Worm (Caenorhabditis elegans) whole organism, young adult: Measurements from ENCODE around the gene T04B2.3.
"Not testable (repeated sequence)": the region's sequence is repeated elsewhere in the genome, so short reads cannot be mapped to it uniquely, and the experiment has no call there.

ENCODE experiments used
- B0261.1 ChIP-seq: sonication (generic microtip); optimal IDR thresholded peaks from 2 replicates; lab custom pipeline; 2016; ENCODE audit warnings: mild to moderate bottlenecking, missing genetic modification characterization, moderate library complexity, missing compliant biosample characterization
- B0336.3 ChIP-seq: fragments of 200-800 bp; sonication (Bioruptor generic); IDR thresholded peaks from 2 replicates; pipeline ENCODE4 v1.3.6; 2022; ENCODE audit warnings: missing genetic modification characterization, missing compliant biosample characterization
- C06A6.2 ChIP-seq: fragments of 200-800 bp; sonication (Bioruptor generic); conservative IDR thresholded peaks from 2 replicates; pipeline ENCODE4 v1.3.6; 2022; ENCODE audit warnings: missing genetic modification characterization, missing compliant biosample characterization
- D2030.7 ChIP-seq: fragments of 200-800 bp; sonication (Bioruptor generic); IDR thresholded peaks from 2 replicates; pipeline ENCODE4 v1.3.6; 2022; ENCODE audit warnings: missing genetic modification reagents, missing genetic modification characterization, missing compliant biosample characterization
- F37B4.10 ChIP-seq: fragments of 200-800 bp; sonication (Bioruptor generic); IDR thresholded peaks from 2 replicates; pipeline ENCODE4 v1.3.6; 2022; ENCODE audit warnings: missing genetic modification characterization, missing compliant biosample characterization
- F57C9.4 ChIP-seq: sonication (generic microtip); optimal IDR thresholded peaks from 2 replicates; lab custom pipeline; 2017; ENCODE audit warnings: mild to moderate bottlenecking, missing genetic modification characterization, missing compliant biosample characterization
- Y53G8AR.9 ChIP-seq: fragments of 200-800 bp; sonication (Bioruptor generic); conservative IDR thresholded peaks from 2 replicates; pipeline ENCODE4 v1.3.6; 2022; ENCODE audit warnings: missing genetic modification reagents, missing genetic modification characterization, missing compliant biosample characterization
- ama-1 ChIP-seq, 3 experiments: fragments of 150-350 bp in 1 of 3; sonication (generic microtip) in 2 of 3; optimal IDR thresholded peaks; 2 replicates each; lab custom pipeline; 2014 to 2018; ENCODE audit warnings: missing biosample characterization in 2 of 3, missing genetic modification characterization in 2 of 3, missing genetic modification reagents in 2 of 3
- attf-3 ChIP-seq: fragments of 200-800 bp; sonication (Bioruptor generic); conservative IDR thresholded peaks from 2 replicates; pipeline ENCODE4 v1.3.6; 2022; ENCODE audit warnings: missing genetic modification reagents, missing genetic modification characterization, missing compliant biosample characterization
- ccch-3 ChIP-seq: fragments of 200-800 bp; sonication (Bioruptor generic); optimal IDR thresholded peaks from 2 replicates; lab custom pipeline; 2018; ENCODE audit warnings: mild to moderate bottlenecking, missing genetic modification characterization, missing compliant biosample characterization
- cebp-2 ChIP-seq: fragments of 200-800 bp; sonication (Bioruptor generic); IDR thresholded peaks from 2 replicates; pipeline ENCODE4 v1.3.6; 2022; ENCODE audit warnings: missing genetic modification characterization, missing compliant biosample characterization
- ceh-79 ChIP-seq: sonication (generic microtip); optimal IDR thresholded peaks from 2 replicates; lab custom pipeline; 2017; ENCODE audit warnings: mild to moderate bottlenecking, missing genetic modification characterization, missing compliant biosample characterization
- chd-7 ChIP-seq: sonication (generic microtip); optimal IDR thresholded peaks from 2 replicates; lab custom pipeline; 2016; ENCODE audit warnings: mild to moderate bottlenecking, missing genetic modification characterization, moderate library complexity, missing compliant biosample characterization
- die-1 ChIP-seq: sonication (generic microtip); optimal IDR thresholded peaks from 2 replicates; lab custom pipeline; 2016; ENCODE audit warnings: missing genotype, mild to moderate bottlenecking, missing genetic modification characterization, missing compliant biosample characterization
- dpl-1 ChIP-seq: fragments of 150-350 bp; optimal IDR thresholded peaks from 2 replicates; lab custom pipeline; 2014; ENCODE audit warnings: missing biosample characterization, missing genetic modification reagents, missing genetic modification characterization
- egl-18 ChIP-seq: fragments of 200-800 bp; sonication (Bioruptor generic); IDR thresholded peaks from 2 replicates; pipeline ENCODE4 v1.3.6; 2022; ENCODE audit warnings: missing genetic modification reagents, missing genetic modification characterization, missing compliant biosample characterization
- egl-44 ChIP-seq: fragments of 200-800 bp; sonication (Bioruptor generic); IDR thresholded peaks from 2 replicates; pipeline ENCODE4 v1.3.6; 2022; ENCODE audit warnings: missing genetic modification reagents, missing genetic modification characterization, missing compliant biosample characterization
- gei-17 ChIP-seq: fragments of 200-800 bp; sonication (Bioruptor generic); optimal IDR thresholded peaks from 2 replicates; lab custom pipeline; 2018; ENCODE audit warnings: mild to moderate bottlenecking, missing genetic modification characterization, missing compliant biosample characterization
- him-1 ChIP-seq: sonication (generic microtip); optimal IDR thresholded peaks from 2 replicates; lab custom pipeline; 2016; ENCODE audit warnings: missing genotype, missing genetic modification reagents, missing genetic modification characterization, missing compliant biosample characterization
- lag-1 ChIP-seq: fragments of 200-800 bp; sonication (Bioruptor generic); IDR thresholded peaks from 2 replicates; pipeline ENCODE4 v1.3.6; 2022; ENCODE audit warnings: missing genetic modification reagents, missing genetic modification characterization, missing compliant biosample characterization
- lin-35 ChIP-seq, 3 experiments: fragments of 150-350 bp in 2 of 3; sonication (generic microtip) in 1 of 3; optimal IDR thresholded peaks; 2 replicates each; lab custom pipeline; 2014 to 2018; ENCODE audit warnings: missing biosample characterization in 3 of 3, missing genetic modification characterization in 3 of 3, missing genetic modification reagents in 3 of 3
- lsy-27 ChIP-seq: sonication (generic microtip); optimal IDR thresholded peaks from 2 replicates; lab custom pipeline; 2017; ENCODE audit warnings: missing genetic modification characterization, mild to moderate bottlenecking, missing compliant biosample characterization, antibody characterized with exemption, missing genotype, borderline replicate concordance; ENCODE audit not compliant: insufficient read depth
- madf-6 ChIP-seq: fragments of 200-800 bp; sonication (Bioruptor generic); IDR thresholded peaks from 2 replicates; pipeline ENCODE4 v1.3.6; 2022; ENCODE audit warnings: missing genetic modification reagents, missing genetic modification characterization, missing compliant biosample characterization
- mcd-1 ChIP-seq: fragments of 200-800 bp; sonication (Bioruptor generic); IDR thresholded peaks from 2 replicates; pipeline ENCODE4 v1.3.6; 2022; ENCODE audit warnings: missing genetic modification reagents, missing genetic modification characterization, missing compliant biosample characterization
- mxl-1 ChIP-seq: sonication (generic microtip); optimal IDR thresholded peaks from 2 replicates; lab custom pipeline; 2016; ENCODE audit warnings: missing genetic modification characterization, missing compliant biosample characterization
- nfya-1 ChIP-seq: sonication (generic microtip); optimal IDR thresholded peaks from 2 replicates; lab custom pipeline; 2017; ENCODE audit warnings: antibody characterized with exemption, missing compliant biosample characterization, missing genetic modification characterization, borderline replicate concordance; ENCODE audit not compliant: insufficient read depth
- nhr-27 ChIP-seq: fragments of 200-800 bp; sonication (Bioruptor generic); optimal IDR thresholded peaks from 2 replicates; lab custom pipeline; 2018; ENCODE audit warnings: mild to moderate bottlenecking, missing genetic modification characterization, moderate library complexity, missing compliant biosample characterization
- nhr-90 ChIP-seq: sonication (generic microtip); optimal IDR thresholded peaks from 2 replicates; lab custom pipeline; 2016; ENCODE audit warnings: missing genotype, mild to moderate bottlenecking, missing genetic modification characterization, missing compliant biosample characterization
- repo-1 ChIP-seq: sonication (generic microtip); optimal IDR thresholded peaks from 2 replicates; lab custom pipeline; 2017; ENCODE audit warnings: mild to moderate bottlenecking, missing genetic modification characterization, missing compliant biosample characterization
- rpc-1 ChIP-seq, 2 experiments: fragments of 150-350 bp in 1 of 2; sonication (generic microtip) in 1 of 2; optimal IDR thresholded peaks; 2 replicates each; lab custom pipeline; 2014 to 2018; ENCODE audit warnings: missing biosample characterization in 1 of 2, missing genetic modification characterization in 1 of 2, missing genetic modification reagents in 1 of 2, missing genotype in 1 of 2
- snpc-3.4 ChIP-seq: sonication (generic microtip); optimal IDR thresholded peaks from 2 replicates; lab custom pipeline; 2017; ENCODE audit warnings: missing genetic modification characterization, mild to moderate bottlenecking, missing compliant biosample characterization, antibody characterized with exemption, moderate library complexity, missing genotype, missing genetic modification reagents
- zim-3 ChIP-seq: sonication (generic microtip); optimal IDR thresholded peaks from 2 replicates; lab custom pipeline; 2017; ENCODE audit warnings: mild to moderate bottlenecking, missing genetic modification characterization, moderate library complexity, missing compliant biosample characterization

Gene T04B2.3

DNA sequence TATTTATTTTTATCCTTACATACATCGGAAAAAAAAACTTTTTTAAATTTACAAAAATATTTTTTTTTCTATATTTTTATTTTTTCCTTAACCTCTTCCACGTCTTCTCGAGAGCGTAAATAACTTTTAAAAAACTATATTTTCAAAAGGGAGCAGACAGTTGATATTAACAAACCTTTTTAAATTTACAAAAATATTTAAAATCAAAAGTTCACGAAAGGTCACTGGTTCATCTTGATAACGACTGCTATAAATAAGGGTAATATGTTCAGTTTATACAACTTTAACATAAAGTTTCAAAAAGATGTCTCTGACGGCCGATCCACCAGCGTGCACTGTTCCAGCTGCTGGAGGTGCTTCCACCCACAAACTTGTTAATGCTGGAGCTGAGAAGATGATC is 18.4 kb upstream of the T04B2.3 start, which contains the start of the genes F44D12.16 and msd-2:
TSS of gene F44D12.16 (plus strand) at position 301 of the 400 bp plus-strand sequence.
TSS of gene msd-2 (plus strand) at position 305 of the 400 bp plus-strand sequence.
- not testable (repeated sequence) for TF ChIP-seq mxl-1; attf-3; lag-1 (GFP tag; lab: Robert Waterston, UW)

DNA sequence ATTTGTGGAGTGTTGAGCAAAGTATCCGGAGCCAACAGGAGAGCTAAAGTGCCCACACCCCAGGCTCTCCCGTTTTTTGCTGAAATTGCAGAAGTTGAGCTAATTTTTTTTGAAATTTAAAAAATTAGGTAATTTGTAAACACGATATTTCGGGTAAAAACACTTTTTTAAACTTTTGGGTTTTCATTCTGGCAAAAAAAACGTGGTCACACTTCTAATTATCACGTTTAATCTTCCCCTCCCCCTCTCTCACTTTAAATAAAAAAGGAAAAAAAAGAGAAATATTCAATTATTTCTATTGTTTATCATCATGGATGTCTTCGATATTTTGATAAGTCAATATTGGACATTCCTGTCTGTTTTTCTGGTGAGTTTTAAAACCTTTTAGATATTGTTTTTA is 14.2 kb upstream of the T04B2.3 start, which contains the start of gene F44D12.6:
TSS of gene F44D12.6 (plus strand) at position 301 of the 400 bp plus-strand sequence.
- no peak for TF ChIP-seq chd-7 (tag; lab: Kevin White, UChicago)
- TF ChIP-seq F57C9.4 (tag; lab: Kevin White, UChicago) = no peak
- no peak for TF ChIP-seq mcd-1 (GFP tag; lab: Robert Waterston, UW)
- no peak for TF ChIP-seq snpc-3.4 (tag; lab: Kevin White, UChicago)
- TF ChIP-seq nhr-27 (tag; lab: Kevin White, UChicago) = no peak
- no peak for TF ChIP-seq egl-18
- no peak for TF ChIP-seq madf-6 (GFP tag; lab: Robert Waterston, UW)
- TF ChIP-seq lin-35 (GFP tag; optimal IDR thresholded peaks at IDR 0.05; lab: Kevin White, UChicago) = no peak
- no peak for TF ChIP-seq F37B4.10 (GFP tag; lab: Robert Waterston, UW)
- no peak for TF ChIP-seq nhr-90 (tag; lab: Kevin White, UChicago)
- no peak for TF ChIP-seq ama-1 (optimal IDR thresholded peaks at IDR 0.05; lab: Kevin White, UChicago)
- no peak for TF ChIP-seq ama-1 (GFP tag; optimal IDR thresholded peaks at IDR 0.05; lab: Kevin White, UChicago)
- TF ChIP-seq egl-44 (GFP tag; lab: Robert Waterston, UW) = no peak
- no peak for TF ChIP-seq B0261.1 (tag; lab: Kevin White, UChicago)
- no peak for TF ChIP-seq C06A6.2
- TF ChIP-seq Y53G8AR.9 = no peak

DNA sequence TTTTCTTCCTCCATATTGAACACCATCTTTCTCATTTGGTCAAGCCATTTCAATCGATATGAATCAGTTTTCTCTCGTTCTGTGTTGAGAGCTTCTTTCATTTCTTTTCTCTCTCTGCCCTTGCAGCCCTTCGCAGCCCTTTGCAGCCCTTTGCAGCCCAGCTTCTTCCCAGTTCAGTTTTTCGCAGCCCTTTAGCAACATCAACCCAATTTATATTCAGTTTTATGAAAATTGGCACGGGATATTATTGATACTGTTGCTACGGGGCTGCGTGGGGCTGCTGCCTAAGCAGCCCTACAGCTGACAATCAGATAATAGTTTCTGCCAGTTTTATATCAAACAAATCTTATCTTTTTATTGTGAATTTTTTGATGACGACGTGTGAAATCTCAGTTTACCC is 10.2 kb upstream of the T04B2.3 start, which contains the start of gene F44D12.10:
TSS of gene F44D12.10 (minus strand) at position 101 of the 400 bp plus-strand sequence.
- TF ChIP-seq cebp-2 (GFP tag; lab: Robert Waterston, UW) (no peak), zim-3 (tag; lab: Kevin White, UChicago) (no peak), ccch-3 (GFP tag; lab: Kevin White, UChicago) (no peak)

DNA sequence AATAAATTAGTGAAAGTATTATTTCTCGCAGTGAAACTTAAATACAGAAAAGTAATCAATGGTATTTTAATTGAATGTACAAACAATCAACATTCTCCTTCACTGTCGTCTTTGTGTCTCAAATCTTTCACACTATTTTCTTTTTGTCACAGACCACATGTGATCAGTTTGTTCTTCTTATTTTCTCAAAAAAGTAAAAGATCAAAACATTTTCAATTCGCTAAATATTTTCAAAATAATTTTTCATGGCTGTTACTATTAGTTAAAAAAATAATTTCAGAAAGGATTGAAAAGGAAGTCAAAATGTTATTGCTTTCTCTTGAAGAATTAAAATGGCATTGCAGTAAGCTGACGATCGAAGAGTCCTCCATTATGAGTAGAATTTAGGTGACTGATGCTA is 6.4 kb upstream of the T04B2.3 start, which contains the start of gene dhs-31:
TSS of gene dhs-31 (minus strand) at position 101 of the 400 bp plus-strand sequence.
- TF ChIP-seq snpc-3.4 (tag; lab: Kevin White, UChicago) (no peak), repo-1 (no peak), rpc-1 (optimal IDR thresholded peaks at IDR 0.05; lab: Kevin White, UChicago) (no peak), rpc-1 (tag; optimal IDR thresholded peaks at IDR 0.05; lab: Kevin White, UChicago) (no peak), B0336.3 (GFP tag; lab: Robert Waterston, UW) (no peak), gei-17 (GFP tag; lab: Kevin White, UChicago) (no peak), F37B4.10 (GFP tag; lab: Robert Waterston, UW) (no peak), him-1 (no peak), D2030.7 (GFP tag; lab: Robert Waterston, UW) (no peak), nfya-1 (tag; lab: Kevin White, UChicago) (no peak), lsy-27 (tag; lab: Kevin White, UChicago) (no peak), dpl-1 (GFP tag; lab: Kevin White, UChicago) (no peak), die-1 (tag; lab: Kevin White, UChicago) (no peak), ceh-79 (tag; lab: Kevin White, UChicago) (no peak)
